Fruit fly (Drosophila melanogaster): Measurements from ENCODE around the gene CG32447.

The CG32447 gene

dm6 chr3L:21688607-21689129 lies 17.5 kb downstream of the CG32447 start:
- no peak for TF ChIP-seq Hr4 (GFP tag; optimal IDR thresholded peaks at IDR 0.05)
- TF ChIP-seq CG8119 (GFP tag; IDR thresholded peaks at IDR 0.05): no peak
- peak; percentile 1 for TF ChIP-seq fd59A (GFP tag; optimal IDR thresholded peaks at IDR 0.05)
- TF ChIP-seq Eip78C (GFP tag): peak; percentile 57
- peak; percentile 53 for TF ChIP-seq svp (GFP tag)

dm6 chr3L:21685753-21686152 lies 20.4 kb downstream of the CG32447 start:
- TF ChIP-seq Blimp-1 (GFP tag; optimal IDR thresholded peaks at IDR 0.05) (no peak), CG9139 (GFP tag; optimal IDR thresholded peaks at IDR 0.05) (peak; percentile 72), salr (GFP tag; optimal IDR thresholded peaks at IDR 0.05) (peak; percentile 67 to 83), achi (GFP tag; optimal IDR thresholded peaks at IDR 0.05) (peak; percentile 74), CG34406 (GFP tag; optimal IDR thresholded peaks at IDR 0.05) (peak; percentile 54), CG6808 (GFP tag; optimal IDR thresholded peaks at IDR 0.05) (peak; percentile 92), Met (GFP tag; optimal IDR thresholded peaks at IDR 0.05) (no peak), Sox15 (GFP tag; optimal IDR thresholded peaks at IDR 0.05) (peak; percentile 34), CG10669 (GFP tag; optimal IDR thresholded peaks at IDR 0.05) (peak; percentile 89), fd85E (GFP tag; optimal IDR thresholded peaks at IDR 0.05) (no peak), CG6792 (GFP tag; optimal IDR thresholded peaks at IDR 0.05) (peak; percentile 66), CG16779 (tag; optimal IDR thresholded peaks at IDR 0.05) (peak; percentile 53), lz (GFP tag; optimal IDR thresholded peaks at IDR 0.05) (peak; percentile 19), CG15336 (GFP tag; IDR thresholded peaks at IDR 0.05) (peak; percentile 49; the same call in 1 of the 2 replicates), CG6163 (GFP tag; IDR thresholded peaks at IDR 0.05) (0 out of 3 replicates have a peak, but pooled peaks have one; percentile 25), net (GFP tag; optimal IDR thresholded peaks at IDR 0.05) (peak; percentile 67), Sox14 (GFP tag; optimal IDR thresholded peaks at IDR 0.05) (peak; percentile 47), CG8632 (GFP tag; optimal IDR thresholded peaks at IDR 0.05) (peak; percentile 69), CG8319 (GFP tag; optimal IDR thresholded peaks at IDR 0.05) (peak; percentile 25), Eip78C (GFP tag) (peak; percentile 95), CG11902 (GFP tag; optimal IDR thresholded peaks at IDR 0.05) (peak; percentile 13), fd59A (GFP tag; optimal IDR thresholded peaks at IDR 0.05) (peak; percentile 91), CG3032 (tag; optimal IDR thresholded peaks at IDR 0.05) (peak; percentile 93), Ets96B (tag; optimal IDR thresholded peaks at IDR 0.05) (peak; percentile 91), pdm3 (GFP tag; optimal IDR thresholded peaks at IDR 0.05) (peak; percentile 74), CG11762 (GFP tag; optimal IDR thresholded peaks at IDR 0.05; ENCODE audit: insufficient read depth) (peak; percentile 52), svp (GFP tag) (peak; percentile 56), Lpt (GFP tag; optimal IDR thresholded peaks at IDR 0.05) (peak; percentile 58), OdsH (GFP tag; optimal IDR thresholded peaks at IDR 0.05) (peak; percentile 79), dsx (GFP tag; optimal IDR thresholded peaks at IDR 0.05; ENCODE audit: poor library complexity, severe bottlenecking) (peak; percentile 88), vri (GFP tag; optimal IDR thresholded peaks at IDR 0.05) (no peak), CG3919 (GFP tag; optimal IDR thresholded peaks at IDR 0.05) (peak; percentile 73), CG6854 (GFP tag; optimal IDR thresholded peaks at IDR 0.05) (no peak), CG1621 (tag; optimal IDR thresholded peaks at IDR 0.05) (peak; percentile 70), CG32006 (GFP tag; optimal IDR thresholded peaks at IDR 0.05) (peak; percentile 62), CG7368 (GFP tag; optimal IDR thresholded peaks at IDR 0.05) (peak; percentile 67), Ets21C (GFP tag; optimal IDR thresholded peaks at IDR 0.05) (no peak), CG11294 (GFP tag; IDR thresholded peaks at IDR 0.05) (no peak; the same call in 1 of the 2 replicates), fkh (GFP tag; optimal IDR thresholded peaks at IDR 0.05) (no peak), Gug (GFP tag; IDR thresholded peaks at IDR 0.05) (no peak), CG4318 (GFP tag; optimal IDR thresholded peaks at IDR 0.05) (peak; percentile 33), ss (GFP tag; optimal IDR thresholded peaks at IDR 0.05) (peak; percentile 91 to 93), CG31627 (GFP tag; optimal IDR thresholded peaks at IDR 0.05) (no peak), CG8119 (GFP tag; IDR thresholded peaks at IDR 0.05) (no peak; the same call in none of the 3 replicates), Eip93F (GFP tag; optimal IDR thresholded peaks at IDR 0.05) (no peak), Hr4 (GFP tag; optimal IDR thresholded peaks at IDR 0.05) (peak; percentile 32), eg (GFP tag; IDR thresholded peaks at IDR 0.05) (no peak), Hr39 (GFP tag; optimal IDR thresholded peaks at IDR 0.05) (peak; percentile 11), acj6 (GFP tag; optimal IDR thresholded peaks at IDR 0.05) (peak; percentile 79)
